Worm (Caenorhabditis elegans): ENCODE measurements around the gene C03G6.17.

DNA sequence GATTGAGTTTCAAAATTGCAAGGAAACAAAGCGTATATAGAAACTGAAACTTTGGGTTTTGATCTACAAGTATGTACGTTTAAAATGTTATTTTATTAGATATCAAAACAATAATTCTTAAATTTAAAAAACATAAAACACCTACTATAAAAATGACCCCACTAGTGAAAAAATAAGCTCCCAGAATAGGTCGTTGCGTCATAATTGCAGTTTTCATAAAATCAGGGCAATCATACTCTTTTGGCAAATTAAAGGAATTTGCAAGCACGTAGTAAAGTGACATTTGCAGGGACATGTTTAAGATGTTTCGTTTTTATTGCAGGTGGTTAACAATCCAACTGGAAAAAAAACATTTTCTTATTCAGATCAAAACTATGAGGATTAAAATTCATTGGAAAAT, 27.6 kb upstream of the C03G6.17 start, which contains the start of gene srt-6:
- TF ChIP-seq unc-39 (tag; optimal IDR thresholded peaks at IDR 0.05) = no peak
- no peak for TF ChIP-seq nhr-129 (tag; optimal IDR thresholded peaks at IDR 0.05)
- TF ChIP-seq nhr-25 (tag; optimal IDR thresholded peaks at IDR 0.05) = no peak
- no peak for TF ChIP-seq lsy-2 (tag; optimal IDR thresholded peaks at IDR 0.05)

Data from whole organism, L2 larva.